Worm (Caenorhabditis elegans): ENCODE measurements around the gene slc-17.5.

ce11 chrV:8262212-8262611, 22.5 kb downstream of the slc-17.5 start:
- TF ChIP-seq nhr-2 (tag; optimal IDR thresholded peaks at IDR 0.05), result no peak
- no peak for TF ChIP-seq elt-3 (tag; optimal IDR thresholded peaks at IDR 0.05)
- no peak for TF ChIP-seq ztf-11 (tag; optimal IDR thresholded peaks at IDR 0.05)
- no peak for TF ChIP-seq snpc-4 (tag; optimal IDR thresholded peaks at IDR 0.05)
- TF ChIP-seq unc-39 (tag; optimal IDR thresholded peaks at IDR 0.05), result no peak
- TF ChIP-seq tbx-8 (GFP tag; optimal IDR thresholded peaks at IDR 0.05), result no peak

Measured in whole organism, mixed stage, embryonic.